Worm (Caenorhabditis elegans) whole organism, L4 larva: ENCODE measurements around the gene C06E4.8.

ENCODE experiments used
- D1046.2 ChIP-seq: fragments of 200-800 bp; sonication (Bioruptor generic); IDR thresholded peaks from 2 replicates; pipeline ENCODE4 v1.3.6; 2022; ENCODE audit warnings: missing genetic modification characterization, missing compliant biosample characterization
- F37D6.2 ChIP-seq: sonication (generic microtip); optimal IDR thresholded peaks from 2 replicates; lab custom pipeline; 2016; ENCODE audit warnings: mild to moderate bottlenecking, missing genetic modification characterization, missing compliant biosample characterization
- F44E2.7 ChIP-seq: fragments of 200-800 bp; sonication (Bioruptor generic); IDR thresholded peaks from 2 replicates; pipeline ENCODE4 v2.1.2; 2022; ENCODE audit warnings: missing genetic modification characterization, missing compliant biosample characterization
- F49E8.2 ChIP-seq: sonication (generic microtip); optimal IDR thresholded peaks from 2 replicates; lab custom pipeline; 2016; ENCODE audit warnings: missing compliant biosample characterization, mild to moderate bottlenecking, missing genetic modification characterization, borderline replicate concordance
- R02D3.7 ChIP-seq: fragments of 150-350 bp; sonication (generic microtip); optimal IDR thresholded peaks from 3 replicates; lab custom pipeline; 2014; ENCODE audit warnings: missing biosample characterization, missing genetic modification characterization
- T20F7.1 ChIP-seq: fragments of 200-800 bp; sonication (Bioruptor generic); optimal IDR thresholded peaks from 2 replicates; lab custom pipeline; 2018; ENCODE audit warnings: mild to moderate bottlenecking, missing genetic modification characterization, missing compliant biosample characterization
- T26A8.4 ChIP-seq: fragments of 200-800 bp; sonication (Bioruptor generic); IDR thresholded peaks from 2 replicates; pipeline ENCODE4 v1.3.6; 2022; ENCODE audit warnings: missing genetic modification characterization, missing compliant biosample characterization
- Y5F2A.4 ChIP-seq: fragments of 200-800 bp; sonication (Bioruptor generic); optimal IDR thresholded peaks from 2 replicates; lab custom pipeline; 2018; ENCODE audit warnings: mild to moderate bottlenecking, missing genetic modification characterization, missing compliant biosample characterization
- Y75B8A.6 ChIP-seq: fragments of 200-800 bp; sonication (Bioruptor generic); IDR thresholded peaks from 2 replicates; pipeline ENCODE4 v1.3.6; 2022; ENCODE audit warnings: missing genetic modification reagents, missing genetic modification characterization, missing compliant biosample characterization
- ZK337.2 ChIP-seq: fragments of 200-800 bp; sonication (Bioruptor generic); IDR thresholded peaks from 2 replicates; pipeline ENCODE4 v1.3.6; 2022; ENCODE audit warnings: missing genetic modification reagents, missing genetic modification characterization, missing compliant biosample characterization
- aha-1 ChIP-seq: fragments of 150-350 bp; peaks from one replicate; lab custom pipeline; 2014; ENCODE audit warnings: missing biosample characterization, missing genetic modification characterization
- ama-1 ChIP-seq: fragments of 150-350 bp; optimal IDR thresholded peaks from 2 replicates; lab custom pipeline; 2014; ENCODE audit warnings: inconsistent platforms, mixed read lengths
- attf-4 ChIP-seq: sonication (generic microtip); optimal IDR thresholded peaks from 3 replicates; lab custom pipeline; 2017; ENCODE audit warnings: missing biosample characterization, missing genetic modification characterization
- ceh-20 ChIP-seq: fragments of 200-800 bp; sonication (Bioruptor generic); IDR thresholded peaks from 2 replicates; pipeline ENCODE4 v1.3.6; 2022; ENCODE audit warnings: missing genetic modification reagents, missing genetic modification characterization, missing compliant biosample characterization
- ceh-28 ChIP-seq: fragments of 150-350 bp; optimal IDR thresholded peaks from 2 replicates; lab custom pipeline; 2014; ENCODE audit warnings: missing biosample characterization, missing genetic modification reagents, missing genetic modification characterization
- ceh-32 ChIP-seq: sonication (generic microtip); optimal IDR thresholded peaks from 2 replicates; lab custom pipeline; 2016; ENCODE audit warnings: mild to moderate bottlenecking, missing genetic modification characterization, missing compliant biosample characterization; ENCODE audit not compliant: poor library complexity
- ceh-44 ChIP-seq: fragments of 200-800 bp; sonication (Bioruptor generic); IDR thresholded peaks from 2 replicates; pipeline ENCODE4 v1.3.6; 2022; ENCODE audit warnings: missing genetic modification reagents, missing genetic modification characterization, missing compliant biosample characterization
- daf-16 ChIP-seq, 3 experiments: sonication (generic microtip); optimal IDR thresholded peaks; 2 replicates each; lab custom pipeline; 2016 to 2017; ENCODE audit warnings: missing genetic modification characterization in 3 of 3, missing genetic modification reagents in 3 of 3, mild to moderate bottlenecking in 2 of 3, missing compliant biosample characterization in 2 of 3, missing biosample characterization in 1 of 3, moderate library complexity in 1 of 3
- daf-19 ChIP-seq: fragments of 200-800 bp; sonication (Bioruptor generic); conservative IDR thresholded peaks from 2 replicates; pipeline ENCODE4 v1.3.6; 2022; ENCODE audit warnings: missing genetic modification characterization, missing compliant biosample characterization
- egl-43 ChIP-seq: fragments of 200-800 bp; sonication (Bioruptor generic); IDR thresholded peaks from 2 replicates; pipeline ENCODE4 v1.3.6; 2022; ENCODE audit warnings: missing genetic modification reagents, missing genetic modification characterization, missing compliant biosample characterization
- fkh-10 ChIP-seq: fragments of 150-350 bp; optimal IDR thresholded peaks from 2 replicates; lab custom pipeline; 2014; ENCODE audit warnings: missing biosample characterization, missing genetic modification reagents, missing genetic modification characterization
- gei-8 ChIP-seq: fragments of 200-800 bp; sonication (Bioruptor generic); optimal IDR thresholded peaks from 2 replicates; lab custom pipeline; 2018; ENCODE audit warnings: mild to moderate bottlenecking, missing genetic modification characterization, missing compliant biosample characterization
- hif-1 ChIP-seq, 2 experiments: sonication (generic microtip); optimal IDR thresholded peaks; 2 replicates each; lab custom pipeline; 2016 to 2017; ENCODE audit warnings: missing compliant biosample characterization in 2 of 2, missing genetic modification characterization in 2 of 2, missing genetic modification reagents in 2 of 2, missing genotype in 2 of 2, mild to moderate bottlenecking in 1 of 2
- hlh-11 ChIP-seq: fragments of 200-800 bp; sonication (Bioruptor generic); optimal IDR thresholded peaks from 2 replicates; lab custom pipeline; 2018; ENCODE audit warnings: mild to moderate bottlenecking, missing genetic modification characterization, missing compliant biosample characterization
- hlh-30 ChIP-seq: sonication (generic microtip); optimal IDR thresholded peaks from 2 replicates; lab custom pipeline; 2017; ENCODE audit warnings: antibody characterized with exemption, mild to moderate bottlenecking, missing genetic modification characterization, missing compliant biosample characterization; ENCODE audit not compliant: insufficient read depth
- hmg-1.1 ChIP-seq: fragments of 200-800 bp; sonication (Bioruptor generic); IDR thresholded peaks from 2 replicates; pipeline ENCODE4 v1.3.6; 2022; ENCODE audit warnings: missing genetic modification reagents, missing genetic modification characterization, missing compliant biosample characterization
- jun-1 ChIP-seq: fragments of 150-350 bp; optimal IDR thresholded peaks from 2 replicates; lab custom pipeline; 2014; ENCODE audit warnings: missing biosample characterization, missing genetic modification reagents, missing genetic modification characterization
- lim-7 ChIP-seq: fragments of 200-800 bp; sonication (Bioruptor generic); IDR thresholded peaks from 2 replicates; pipeline ENCODE4 v1.3.6; 2022; ENCODE audit warnings: missing genetic modification characterization, missing compliant biosample characterization
- lin-1 ChIP-seq: fragments of 200-800 bp; sonication (Bioruptor generic); IDR thresholded peaks from 2 replicates; pipeline ENCODE4 v1.3.6; 2022; ENCODE audit warnings: missing genetic modification reagents, missing genetic modification characterization, missing compliant biosample characterization
- lin-15B ChIP-seq: fragments of 150-350 bp; sonication (generic microtip); optimal IDR thresholded peaks from 3 replicates; lab custom pipeline; 2014; ENCODE audit warnings: missing biosample characterization, missing genetic modification characterization
- lin-38 ChIP-seq: fragments of 200-800 bp; sonication (Bioruptor generic); IDR thresholded peaks from 2 replicates; pipeline ENCODE4 v1.3.6; 2022; ENCODE audit warnings: missing genetic modification reagents, missing genetic modification characterization, missing compliant biosample characterization
- lir-3 ChIP-seq: sonication (generic microtip); optimal IDR thresholded peaks from 2 replicates; lab custom pipeline; 2016; ENCODE audit warnings: mild to moderate bottlenecking, missing genetic modification characterization, missing compliant biosample characterization
- lsy-2 ChIP-seq, 2 experiments: fragments of 150-350 bp in 1 of 2; sonication (generic microtip) in 1 of 2; optimal IDR thresholded peaks; 2 replicates each; lab custom pipeline; 2014 to 2017; ENCODE audit warnings: missing biosample characterization in 2 of 2, missing genetic modification characterization in 2 of 2
- mdt-29 ChIP-seq: fragments of 200-800 bp; sonication (Bioruptor generic); IDR thresholded peaks from 2 replicates; pipeline ENCODE4 v1.3.6; 2022; ENCODE audit warnings: missing genetic modification reagents, missing genetic modification characterization, missing compliant biosample characterization
- mes-2 ChIP-seq: sonication (generic microtip); optimal IDR thresholded peaks from 2 replicates; lab custom pipeline; 2016; ENCODE audit warnings: missing genotype, mild to moderate bottlenecking, missing genetic modification characterization, missing compliant biosample characterization; ENCODE audit not compliant: poor library complexity, severe bottlenecking
- mxl-3 ChIP-seq: fragments of 200-800 bp; sonication (Bioruptor generic); optimal IDR thresholded peaks from 2 replicates; lab custom pipeline; 2018; ENCODE audit warnings: mild to moderate bottlenecking, missing genetic modification characterization, missing compliant biosample characterization
- nhr-10 ChIP-seq: fragments of 150-350 bp; optimal IDR thresholded peaks from 2 replicates; lab custom pipeline; 2014; ENCODE audit warnings: missing biosample characterization, missing genetic modification characterization
- nhr-11 ChIP-seq: fragments of 150-350 bp; optimal IDR thresholded peaks from 2 replicates; lab custom pipeline; 2014; ENCODE audit warnings: missing biosample characterization, missing genetic modification characterization
- nhr-25 ChIP-seq: sonication (generic microtip); optimal IDR thresholded peaks from 2 replicates; lab custom pipeline; 2017; ENCODE audit warnings: missing genetic modification characterization, mild to moderate bottlenecking, missing compliant biosample characterization, antibody characterized with exemption, moderate library complexity, borderline replicate concordance; ENCODE audit not compliant: insufficient read depth
- nhr-28 ChIP-seq: fragments of 150-350 bp; optimal IDR thresholded peaks from 2 replicates; lab custom pipeline; 2014; ENCODE audit warnings: missing biosample characterization, missing genetic modification characterization
- nhr-41 ChIP-seq: fragments of 200-800 bp; sonication (Bioruptor generic); IDR thresholded peaks from 2 replicates; pipeline ENCODE4 v1.3.6; 2022; ENCODE audit warnings: missing genetic modification reagents, missing genetic modification characterization, missing compliant biosample characterization
- nhr-77 ChIP-seq: fragments of 150-350 bp; optimal IDR thresholded peaks from 2 replicates; lab custom pipeline; 2014; ENCODE audit warnings: missing biosample characterization, missing genetic modification characterization
- pha-4 ChIP-seq, 2 experiments: fragments of 150-350 bp in 1 of 2; fragments of 200-800 bp in 1 of 2; sonication (Bioruptor generic) in 1 of 2; IDR thresholded peaks in 1 of 2; optimal IDR thresholded peaks in 1 of 2; 2 replicates each; pipeline versions ENCODE4 v1.3.6 to Lab custom; 2014 to 2022; ENCODE audit warnings: missing genetic modification characterization in 2 of 2, missing genetic modification reagents in 2 of 2, missing biosample characterization in 1 of 2, missing compliant biosample characterization in 1 of 2
- php-3 ChIP-seq: fragments of 200-800 bp; sonication (Bioruptor generic); IDR thresholded peaks from 2 replicates; pipeline ENCODE4 v1.3.6; 2022; ENCODE audit warnings: missing genetic modification reagents, missing genetic modification characterization, missing compliant biosample characterization
- pqm-1 ChIP-seq: sonication (generic microtip); optimal IDR thresholded peaks from 2 replicates; lab custom pipeline; 2017; ENCODE audit warnings: missing biosample characterization, missing genetic modification characterization
- rbr-2 ChIP-seq: sonication (generic microtip); optimal IDR thresholded peaks from 2 replicates; lab custom pipeline; 2016; ENCODE audit warnings: missing genotype, missing genetic modification characterization, missing compliant biosample characterization
- set-16 ChIP-seq: fragments of 200-800 bp; sonication (Bioruptor generic); IDR thresholded peaks from 2 replicates; pipeline ENCODE4 v1.3.6; 2022; ENCODE audit warnings: missing genetic modification reagents, missing genetic modification characterization, missing compliant biosample characterization
- snpc-1.2 ChIP-seq: fragments of 200-800 bp; sonication (Bioruptor generic); IDR thresholded peaks from 2 replicates; pipeline ENCODE4 v1.3.6; 2022; ENCODE audit warnings: missing genetic modification reagents, missing genetic modification characterization, missing compliant biosample characterization
- unc-130 ChIP-seq: sonication (generic microtip); optimal IDR thresholded peaks from 2 replicates; lab custom pipeline; 2016; ENCODE audit warnings: missing genetic modification reagents, missing genetic modification characterization, missing compliant biosample characterization

The C06E4.8 gene

DNA sequence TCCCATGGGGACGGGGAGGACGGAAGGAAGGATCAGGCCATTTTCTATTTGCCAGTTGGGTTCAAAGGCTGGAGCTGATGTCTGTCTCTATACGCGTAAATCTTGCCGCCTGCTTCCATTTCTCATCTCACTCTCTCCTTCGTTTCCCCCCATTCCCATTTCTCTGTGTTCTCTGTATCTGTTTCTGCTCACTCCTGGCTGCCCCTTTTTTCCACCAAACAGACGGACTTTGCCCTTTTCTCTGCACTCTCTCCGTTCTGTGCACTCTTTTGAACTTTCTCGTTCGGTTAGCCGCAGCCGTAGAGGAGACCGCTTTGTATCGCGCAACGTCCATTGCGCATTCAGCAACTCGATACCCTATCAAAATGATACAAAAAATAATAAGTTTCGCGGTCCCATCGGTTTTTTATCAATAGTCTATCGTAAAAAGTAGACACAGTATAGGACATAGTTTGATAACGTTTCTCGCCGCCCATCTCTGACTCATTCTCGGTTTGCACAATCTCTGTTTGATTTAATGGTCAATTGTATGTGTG lies 50.2 kb downstream of the C06E4.8 start:
- TF ChIP-seq nhr-28 (tag; lab: Kevin White, UChicago) (peak; percentile 89), lsy-2 (tag; optimal IDR thresholded peaks at IDR 0.05; lab: Kevin White, UChicago) (peak; percentile 9 to 56), lin-38 (no peak), Y5F2A.4 (GFP tag; lab: Kevin White, UChicago) (no peak), F44E2.7 (no peak), hif-1 (tag; optimal IDR thresholded peaks at IDR 0.05; lab: Kevin White, UChicago) (no peak), ceh-32 (no peak), T20F7.1 (GFP tag; lab: Kevin White, UChicago) (no peak), aha-1 (tag; lab: Kevin White, UChicago) (peak; percentile 28), hmg-1.1 (GFP tag; lab: Robert Waterston, UW) (peak; percentile 80), lin-1 (GFP tag; lab: Robert Waterston, UW) (peak; percentile 46; the same call in 1 of the 2 replicates), daf-19 (GFP tag; lab: Robert Waterston, UW) (no peak), mdt-29 (GFP tag; lab: Robert Waterston, UW) (no peak), fkh-10 (GFP tag; lab: Kevin White, UChicago) (peak; percentile 56), lin-15B (no peak), lim-7 (GFP tag; lab: Robert Waterston, UW) (0 out of 2 replicates have a peak, but pooled peaks have one; percentile 27), nhr-10 (tag; lab: Kevin White, UChicago) (no peak), gei-8 (GFP tag; lab: Kevin White, UChicago) (no peak), nhr-11 (peak; percentile 57), ceh-44 (no peak), hlh-30 (peak; percentile 16), daf-16 (GFP tag; optimal IDR thresholded peaks at IDR 0.05; lab: Kevin White, UChicago) (peak in 1 of 2 experiments; percentile 43), daf-16 (tag; optimal IDR thresholded peaks at IDR 0.05; lab: Kevin White, UChicago) (peak; percentile 18), snpc-1.2 (GFP tag; lab: Robert Waterston, UW) (no peak), attf-4 (tag; lab: Kevin White, UChicago) (no peak), nhr-41 (GFP tag; lab: Robert Waterston, UW) (no peak), pqm-1 (tag; lab: Kevin White, UChicago) (peak; percentile 96), egl-43 (GFP tag; lab: Robert Waterston, UW) (peak; percentile 75), D1046.2 (GFP tag; lab: Robert Waterston, UW) (no peak), nhr-77 (tag; lab: Kevin White, UChicago) (no peak), T26A8.4 (GFP tag; lab: Robert Waterston, UW) (0 out of 2 replicates have a peak, but pooled peaks have one; percentile 41), ZK337.2 (GFP tag; lab: Robert Waterston, UW) (no peak), R02D3.7 (tag; lab: Kevin White, UChicago) (no peak), set-16 (GFP tag; lab: Robert Waterston, UW) (no peak), F37D6.2 (tag; lab: Kevin White, UChicago) (peak; percentile 4), ama-1 (lab: Kevin White, UChicago) (no peak), ceh-28 (no peak), mxl-3 (GFP tag; lab: Kevin White, UChicago) (no peak), pha-4 (GFP tag; IDR thresholded peaks at IDR 0.05; lab: Robert Waterston, UW) (no peak), pha-4 (tag; optimal IDR thresholded peaks at IDR 0.05; lab: Kevin White, UChicago) (no peak), hlh-11 (peak; percentile 77), lir-3 (no peak), Y75B8A.6 (GFP tag; lab: Robert Waterston, UW) (no peak), unc-130 (no peak), php-3 (GFP tag; lab: Robert Waterston, UW) (peak; percentile 62; the same call in 1 of the 2 replicates), mes-2 (tag; lab: Kevin White, UChicago) (peak; percentile 38), F49E8.2 (tag; lab: Kevin White, UChicago) (no peak), ceh-20 (GFP tag; lab: Robert Waterston, UW) (no peak), rbr-2 (tag; lab: Kevin White, UChicago) (peak; percentile 64), nhr-25 (tag; lab: Kevin White, UChicago) (no peak), jun-1 (tag; lab: Kevin White, UChicago) (no peak)
